Worm (Caenorhabditis elegans) whole organism, L1 larva: ENCODE results near the gene C23H5.15.

Experiments used
- nhr-237 ChIP-seq: fragments of 150-350 bp; optimal IDR thresholded peaks from 2 replicates; lab custom pipeline; 2014; ENCODE audit warnings: missing biosample characterization, missing genetic modification characterization
- zag-1 ChIP-seq: fragments of 150-350 bp; optimal IDR thresholded peaks from 2 replicates; lab custom pipeline; 2014; ENCODE audit warnings: missing biosample characterization, missing genetic modification characterization

DNA sequence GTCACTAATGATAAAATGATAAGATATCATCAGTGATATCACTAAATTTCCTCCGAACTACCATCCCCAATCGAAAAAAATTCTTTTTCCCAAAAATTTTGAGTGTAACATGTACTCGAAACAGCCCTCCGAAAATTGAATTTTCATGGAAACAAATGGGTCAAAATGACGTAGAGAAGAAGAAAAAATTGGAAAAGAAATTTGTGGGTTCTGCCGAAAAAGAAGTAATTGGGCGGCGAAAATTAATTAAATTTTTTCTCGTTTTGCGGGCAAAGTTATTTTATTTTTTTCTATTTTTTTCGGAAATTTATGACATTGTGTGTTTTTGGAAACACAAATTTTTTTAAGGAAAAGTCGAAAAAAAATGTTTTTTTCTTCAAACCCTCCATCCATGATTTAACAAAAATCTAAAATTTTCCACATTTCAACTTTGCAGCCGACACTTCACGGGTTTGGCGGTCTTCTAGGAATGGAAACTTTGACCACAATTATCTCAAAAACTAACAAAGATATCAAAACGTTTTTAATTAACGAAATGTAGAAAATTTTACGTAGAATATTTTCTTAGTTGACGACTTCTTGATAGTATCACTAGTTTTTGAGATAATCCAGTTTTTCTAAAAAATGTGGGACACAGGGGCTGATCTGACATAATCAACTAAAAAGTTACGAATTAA, 25.4 kb downstream of the C23H5.15 start:
- TF ChIP-seq zag-1 (tag; lab: Kevin White, UChicago) (no peak), nhr-237 (tag; lab: Kevin White, UChicago) (no peak)
